Fruit fly (Drosophila melanogaster): ENCODE data around the gene Arl2.
A peak's percentile ranks its signal among the peaks of the same experiment; 100 is the strongest.

Arl2 gene

DNA sequence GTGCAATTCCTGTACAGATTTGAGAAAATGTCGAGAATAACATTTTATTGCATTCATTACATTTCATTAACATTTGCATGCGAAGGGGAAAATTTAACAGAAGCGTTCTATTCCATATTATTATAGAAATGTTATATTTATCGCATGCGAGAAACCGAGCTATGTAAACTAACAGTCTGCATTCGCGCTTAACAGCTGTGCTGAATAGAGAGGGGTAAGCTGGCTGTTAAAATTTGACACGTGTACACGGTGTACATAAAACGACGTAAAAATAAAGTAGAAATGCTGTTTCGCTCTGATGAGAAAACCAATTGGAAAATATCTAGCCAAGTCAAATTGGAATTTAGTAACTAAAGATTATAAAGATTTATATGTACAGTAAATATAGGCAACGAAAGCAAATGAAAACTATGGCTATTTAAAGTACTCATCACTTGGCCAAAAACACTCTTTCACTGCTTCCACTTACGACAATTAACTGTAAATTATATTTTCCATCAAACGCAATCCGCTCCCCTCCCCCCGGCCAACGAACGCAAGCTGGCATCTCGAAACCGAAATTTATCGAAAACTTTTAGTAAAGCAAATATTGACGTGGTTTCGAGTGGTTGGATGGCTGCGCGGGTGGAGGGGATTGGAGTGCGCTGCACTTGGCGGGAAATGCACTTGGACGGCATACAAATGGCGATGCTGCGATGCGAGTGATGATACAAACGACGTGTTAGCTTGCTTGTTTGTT, 34.5 kb upstream of the Arl2 start (continued):
- TF ChIP-seq ci (GFP tag; IDR thresholded peaks at IDR 0.05) = 0 out of 3 replicates have a peak, but pooled peaks have one; percentile 20
- TF ChIP-seq unc-4 (GFP tag; IDR thresholded peaks at IDR 0.05; ENCODE audit: partially characterized antibody) = peak; percentile 15; the same call in 1 of the 2 replicates
- TF ChIP-seq CG17328 (GFP tag; IDR thresholded peaks at IDR 0.05) = no peak
- no peak for TF ChIP-seq CG1832 (GFP tag; optimal IDR thresholded peaks at IDR 0.05)
- no peak for TF ChIP-seq nerfin-1 (tag; optimal IDR thresholded peaks at IDR 0.05)
- no peak for TF ChIP-seq sr (GFP tag; IDR thresholded peaks at IDR 0.05)
- TF ChIP-seq CG6854 (GFP tag; optimal IDR thresholded peaks at IDR 0.05) = no peak
- no peak for TF ChIP-seq Chrac-16 (GFP tag; optimal IDR thresholded peaks at IDR 0.05)
- TF ChIP-seq caup (GFP tag; optimal IDR thresholded peaks at IDR 0.05; ENCODE audit: severe bottlenecking) = no peak
- TF ChIP-seq CG14860 (GFP tag; IDR thresholded peaks at IDR 0.05; ENCODE audit: partially characterized antibody) = peak; percentile 16; the same call in 1 of the 3 replicates
- TF ChIP-seq bbx (GFP tag; IDR thresholded peaks at IDR 0.05; ENCODE audit: partially characterized antibody) = peak; percentile 62; the same call in 1 of the 2 replicates

DNA sequence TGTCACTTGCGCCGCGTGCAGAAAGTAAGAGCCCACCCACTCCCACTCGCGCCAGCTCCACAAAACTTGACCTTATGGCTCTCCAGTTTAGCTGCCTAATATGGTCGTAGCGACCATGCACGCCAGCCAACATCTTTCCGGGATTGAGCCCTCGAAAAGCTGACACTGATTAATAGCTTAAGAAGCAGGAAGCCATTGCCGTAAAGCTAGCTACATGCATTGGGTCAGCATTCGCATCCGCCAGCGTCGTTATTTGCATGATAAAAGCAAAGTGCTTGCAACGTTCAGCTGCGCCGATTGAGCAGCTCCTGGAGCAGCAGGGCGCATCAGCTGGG, 34.0 kb upstream of the Arl2 start:
- TF ChIP-seq wor (GFP tag; IDR thresholded peaks at IDR 0.05) (no peak), Ets65A (GFP tag) (peak; percentile 90), CG10654 (GFP tag; optimal IDR thresholded peaks at IDR 0.05) (no peak), odd (GFP tag; optimal IDR thresholded peaks at IDR 0.05) (no peak)

DNA sequence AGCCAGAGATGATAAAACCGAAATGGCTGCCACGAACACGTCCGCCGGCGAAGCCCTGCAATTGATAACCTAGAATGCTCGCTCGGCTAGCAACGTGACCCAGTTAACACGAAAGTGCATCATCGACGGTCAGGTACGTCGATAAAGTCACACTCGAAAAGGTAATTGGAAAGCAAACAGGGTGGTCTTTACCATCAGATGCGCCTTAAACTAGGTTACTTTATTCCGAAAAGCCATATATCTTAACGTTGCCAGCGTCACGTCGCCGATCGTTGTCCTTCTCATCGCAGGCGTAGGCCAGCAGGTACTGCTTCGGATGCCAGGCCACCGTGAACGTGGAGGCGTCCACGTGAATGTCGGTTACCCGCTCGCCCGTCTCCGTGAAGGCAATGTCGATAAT, 33.6 kb upstream of the Arl2 start:
- TF ChIP-seq cad (GFP tag; optimal IDR thresholded peaks at IDR 0.05) (peak; percentile 82), CG6654 (GFP tag; optimal IDR thresholded peaks at IDR 0.05) (no peak), Med (GFP tag) (peak; percentile 36), hkb (optimal IDR thresholded peaks at IDR 0.05) (no peak), hkb (GFP tag; IDR thresholded peaks at IDR 0.05) (no peak), tll (GFP tag; optimal IDR thresholded peaks at IDR 0.05) (peak in 1 of 2 experiments; percentile 94)

DNA sequence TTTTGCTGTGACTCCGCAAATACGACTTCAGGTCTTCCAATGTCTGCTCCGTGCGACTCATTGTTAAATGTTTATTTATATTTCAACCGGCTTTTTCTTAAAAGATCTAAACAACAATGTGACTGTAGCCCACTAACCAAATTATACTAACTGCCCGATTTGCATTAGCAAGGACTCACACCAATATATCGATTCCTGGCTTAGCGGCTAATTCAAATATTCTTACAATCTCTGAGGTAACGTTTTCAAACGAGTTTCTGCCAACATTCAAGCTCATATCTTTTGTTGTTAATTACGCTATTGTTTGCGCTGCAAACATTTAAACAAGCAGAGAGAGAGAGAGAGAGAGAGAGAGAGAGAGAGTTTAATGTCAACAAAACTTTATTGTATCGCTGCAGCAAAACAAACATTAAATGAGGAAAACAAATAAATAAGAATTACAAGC, 32.4 kb upstream of the Arl2 start, which contains the start of gene tex:
TSS of gene tex (minus strand) at position 131 of the 445 bp plus-strand sequence.
- TF ChIP-seq D19B (GFP tag; optimal IDR thresholded peaks at IDR 0.05) (no peak), CG30431 (GFP tag; optimal IDR thresholded peaks at IDR 0.05) (no peak), pum (GFP tag; optimal IDR thresholded peaks at IDR 0.05) (no peak), ERR (GFP tag; optimal IDR thresholded peaks at IDR 0.05) (no peak), E2f1 (GFP tag; IDR thresholded peaks at IDR 0.05) (no peak), CG7963 (GFP tag; IDR thresholded peaks at IDR 0.05; ENCODE audit: partially characterized antibody) (no peak), Bteb2 (GFP tag; optimal IDR thresholded peaks at IDR 0.05) (no peak), zfh1 (GFP tag; IDR thresholded peaks at IDR 0.05) (no peak), CG6683 (GFP tag; optimal IDR thresholded peaks at IDR 0.05) (no peak), Doc2 (GFP tag; IDR thresholded peaks at IDR 0.05) (no peak), caup (GFP tag; optimal IDR thresholded peaks at IDR 0.05; ENCODE audit: severe bottlenecking) (no peak), CG4424 (GFP tag; optimal IDR thresholded peaks at IDR 0.05) (no peak), gce (GFP tag; IDR thresholded peaks at IDR 0.05) (no peak), CG7786 (GFP tag; optimal IDR thresholded peaks at IDR 0.05) (no peak), ab (GFP tag; optimal IDR thresholded peaks at IDR 0.05) (no peak), esg (GFP tag; conservative IDR thresholded peaks at IDR 0.05) (no peak), Vsx1 (GFP tag; optimal IDR thresholded peaks at IDR 0.05) (no peak), bsh (GFP tag; optimal IDR thresholded peaks at IDR 0.05) (peak in 1 of 2 experiments; percentile 62), Neu2 (GFP tag; optimal IDR thresholded peaks at IDR 0.05; ENCODE audit: borderline replicate concordance) (no peak), ato (GFP tag; IDR thresholded peaks at IDR 0.05; ENCODE audit: partially characterized antibody) (no peak), bab2 (GFP tag; optimal IDR thresholded peaks at IDR 0.05) (peak; percentile 36), CG7928 (GFP tag; optimal IDR thresholded peaks at IDR 0.05) (no peak), kay (GFP tag; optimal IDR thresholded peaks at IDR 0.05) (peak; percentile 8), bbx (GFP tag; IDR thresholded peaks at IDR 0.05; ENCODE audit: partially characterized antibody) (no peak), H15 (GFP tag; IDR thresholded peaks at IDR 0.05) (no peak), ttk (GFP tag; IDR thresholded peaks at IDR 0.05) (no peak), CG34376 (GFP tag; optimal IDR thresholded peaks at IDR 0.05) (no peak)

Measured in whole organism, embryonic.